Fruit fly (Drosophila melanogaster): ENCODE data around the gene Ent1.

DNA sequence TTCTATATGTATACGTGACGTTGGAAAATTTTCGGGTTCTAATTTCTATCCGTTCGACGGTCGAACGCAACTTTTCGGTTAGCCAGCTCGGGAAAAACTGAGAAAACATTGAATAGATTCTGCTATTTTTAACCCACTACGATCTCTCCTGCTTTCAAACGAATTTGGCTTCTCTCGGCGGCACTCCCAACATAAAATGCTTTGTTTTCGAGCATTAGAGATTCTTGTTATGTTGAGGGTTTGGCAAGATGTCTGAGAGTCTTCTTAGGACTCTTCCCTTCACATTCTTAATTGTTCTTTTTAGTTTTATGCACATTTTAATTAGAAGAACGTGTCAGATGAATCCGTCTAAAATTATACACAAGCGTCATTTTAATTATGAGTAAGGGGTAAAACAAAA is 44.4 kb upstream of the Ent1 start, which contains the start of gene CG4213:
- no peak for TF ChIP-seq sv (GFP tag; optimal IDR thresholded peaks at IDR 0.05)
- TF ChIP-seq fru (GFP tag; optimal IDR thresholded peaks at IDR 0.05): no peak
- no peak for TF ChIP-seq Myc (optimal IDR thresholded peaks at IDR 0.05)

All from whole organism, wandering third instar larva.